Worm (Caenorhabditis elegans) whole organism, mixed stage, embryonic: ENCODE measurements around the gene nspd-2.

ENCODE experiments used
- M03D4.4 ChIP-seq: sonication (generic microtip); optimal IDR thresholded peaks from 2 replicates; lab custom pipeline; 2017; ENCODE audit warnings: mild to moderate bottlenecking, missing genetic modification characterization, missing compliant biosample characterization
- bed-3 ChIP-seq: fragments of 200-800 bp; sonication (Bioruptor generic); optimal IDR thresholded peaks from 3 replicates; lab custom pipeline; 2018; ENCODE audit warnings: mild to moderate bottlenecking, missing genetic modification characterization, moderate library complexity, missing compliant biosample characterization
- blmp-1 ChIP-seq: fragments of 150-350 bp; optimal IDR thresholded peaks from 2 replicates; lab custom pipeline; 2014; ENCODE audit warnings: missing biosample characterization, missing genetic modification characterization
- ceh-39 ChIP-seq: fragments of 150-350 bp; optimal IDR thresholded peaks from 2 replicates; lab custom pipeline; 2014; ENCODE audit warnings: missing biosample characterization, missing genetic modification characterization
- ceh-43 ChIP-seq: fragments of 200-800 bp; sonication (Bioruptor generic); optimal IDR thresholded peaks from 2 replicates; lab custom pipeline; 2018; ENCODE audit warnings: mild to moderate bottlenecking, missing genetic modification characterization, moderate library complexity, missing compliant biosample characterization
- ceh-83 ChIP-seq: fragments of 200-800 bp; sonication (Bioruptor generic); optimal IDR thresholded peaks from 2 replicates; lab custom pipeline; 2018; ENCODE audit warnings: mild to moderate bottlenecking, missing genetic modification characterization, missing compliant biosample characterization
- cnd-1 ChIP-seq: fragments of 200-800 bp; sonication (Bioruptor generic); optimal IDR thresholded peaks from 2 replicates; lab custom pipeline; 2018; ENCODE audit warnings: mild to moderate bottlenecking, missing genetic modification characterization, missing compliant biosample characterization
- elt-1 ChIP-seq: sonication (generic microtip); optimal IDR thresholded peaks from 2 replicates; lab custom pipeline; 2017; ENCODE audit warnings: missing genetic modification characterization, mild to moderate bottlenecking, missing compliant biosample characterization, antibody characterized with exemption, moderate library complexity, borderline replicate concordance; ENCODE audit not compliant: insufficient read depth
- elt-3 ChIP-seq: fragments of 150-350 bp; optimal IDR thresholded peaks from 2 replicates; lab custom pipeline; 2014; ENCODE audit warnings: missing biosample characterization, missing genetic modification characterization
- flh-1 ChIP-seq: fragments of 200-800 bp; sonication (Bioruptor generic); optimal IDR thresholded peaks from 2 replicates; lab custom pipeline; 2018; ENCODE audit warnings: mild to moderate bottlenecking, missing genetic modification characterization, moderate library complexity, missing compliant biosample characterization
- ham-2 ChIP-seq: fragments of 200-800 bp; sonication (Bioruptor generic); optimal IDR thresholded peaks from 2 replicates; lab custom pipeline; 2018; ENCODE audit warnings: mild to moderate bottlenecking, missing genetic modification characterization, missing compliant biosample characterization
- hlh-1 ChIP-seq: fragments of 150-350 bp; optimal IDR thresholded peaks from 2 replicates; lab custom pipeline; 2014; ENCODE audit warnings: missing biosample characterization, missing genetic modification reagents, missing genetic modification characterization
- lin-32 ChIP-seq: fragments of 200-800 bp; sonication (Bioruptor generic); optimal IDR thresholded peaks from 2 replicates; lab custom pipeline; 2018; ENCODE audit warnings: mild to moderate bottlenecking, missing genetic modification characterization, missing compliant biosample characterization
- lsy-2 ChIP-seq: fragments of 150-350 bp; optimal IDR thresholded peaks from 2 replicates; lab custom pipeline; 2014; ENCODE audit warnings: missing biosample characterization, missing genetic modification characterization
- mab-5 ChIP-seq: fragments of 150-350 bp; optimal IDR thresholded peaks from 2 replicates; lab custom pipeline; 2014; ENCODE audit warnings: missing biosample characterization, missing genetic modification characterization
- mep-1 ChIP-seq: fragments of 150-350 bp; optimal IDR thresholded peaks from 2 replicates; lab custom pipeline; 2017; ENCODE audit warnings: missing biosample characterization, missing genetic modification reagents, missing genetic modification characterization, inconsistent platforms
- mls-2 ChIP-seq: sonication (generic microtip); optimal IDR thresholded peaks from 2 replicates; lab custom pipeline; 2016; ENCODE audit warnings: mild to moderate bottlenecking, missing genetic modification characterization, moderate library complexity, missing compliant biosample characterization
- nhr-12 ChIP-seq: fragments of 150-350 bp; optimal IDR thresholded peaks from 2 replicates; lab custom pipeline; 2014; ENCODE audit warnings: missing biosample characterization, missing genetic modification characterization
- nhr-2 ChIP-seq: fragments of 150-350 bp; optimal IDR thresholded peaks from 2 replicates; lab custom pipeline; 2014; ENCODE audit warnings: missing biosample characterization, missing genetic modification characterization
- nhr-237 ChIP-seq: fragments of 150-350 bp; optimal IDR thresholded peaks from 2 replicates; lab custom pipeline; 2014; ENCODE audit warnings: missing biosample characterization, missing genetic modification characterization
- nhr-28 ChIP-seq: fragments of 150-350 bp; optimal IDR thresholded peaks from 2 replicates; lab custom pipeline; 2014; ENCODE audit warnings: missing biosample characterization, missing genetic modification characterization
- pha-4 ChIP-seq: fragments of 150-350 bp; optimal IDR thresholded peaks from 2 replicates; lab custom pipeline; 2018; ENCODE audit warnings: missing biosample characterization, missing genetic modification reagents, missing genetic modification characterization
- sem-2 ChIP-seq: fragments of 200-800 bp; sonication (Bioruptor generic); optimal IDR thresholded peaks from 2 replicates; lab custom pipeline; 2018; ENCODE audit warnings: mild to moderate bottlenecking, missing genetic modification characterization, missing compliant biosample characterization
- snpc-4 ChIP-seq: fragments of 150-350 bp; optimal IDR thresholded peaks from 2 replicates; lab custom pipeline; 2014; ENCODE audit warnings: missing biosample characterization, missing genetic modification characterization
- sptf-1 ChIP-seq: sonication (generic microtip); optimal IDR thresholded peaks from 2 replicates; lab custom pipeline; 2017; ENCODE audit warnings: mild to moderate bottlenecking, missing genetic modification characterization, moderate library complexity, missing compliant biosample characterization
- unc-120 ChIP-seq: sonication (generic microtip); optimal IDR thresholded peaks from 2 replicates; lab custom pipeline; 2017; ENCODE audit warnings: missing genetic modification characterization, missing compliant biosample characterization; ENCODE audit not compliant: poor library complexity, severe bottlenecking
- unc-62 ChIP-seq: fragments of 150-350 bp; optimal IDR thresholded peaks from 2 replicates; lab custom pipeline; 2014; ENCODE audit warnings: missing biosample characterization, missing genetic modification reagents, missing genetic modification characterization
- zip-8 ChIP-seq: fragments of 150-350 bp; optimal IDR thresholded peaks from 2 replicates; lab custom pipeline; 2014; ENCODE audit warnings: missing biosample characterization, missing genetic modification characterization
- ztf-11 ChIP-seq: fragments of 150-350 bp; optimal IDR thresholded peaks from 2 replicates; lab custom pipeline; 2014; ENCODE audit warnings: missing biosample characterization, missing genetic modification characterization

Gene nspd-2

ce11 chrIV:9842071-9842470 lies 1.8 kb upstream of the nspd-2 start, which contains the start of gene K07F5.17:
TSS of gene K07F5.17 (plus strand) at chrIV:9842371.
- TF ChIP-seq mls-2 (tag; lab: Kevin White, UChicago) (no peak), hlh-1 (tag; lab: Kevin White, UChicago) (no peak), nhr-2 (no peak), pha-4 (tag; lab: Kevin White, UChicago) (no peak), sptf-1 (tag; lab: Kevin White, UChicago) (no peak), ceh-39 (tag; lab: Kevin White, UChicago) (no peak), unc-120 (tag; lab: Kevin White, UChicago) (no peak), mep-1 (no peak), zip-8 (tag; lab: Kevin White, UChicago) (no peak), nhr-237 (no peak), elt-1 (no peak)

ce11 chrIV:9846574-9846973 lies 2.7 kb downstream of the nspd-2 start, which contains the start of gene K07F5.6:
TSS of gene K07F5.6 (minus strand) at chrIV:9846674.
- no peak for TF ChIP-seq hlh-1 (tag; lab: Kevin White, UChicago)
- TF ChIP-seq unc-62 (GFP tag; lab: Kevin White, UChicago), result no peak
- TF ChIP-seq unc-120 (tag; lab: Kevin White, UChicago), result no peak
- no peak for TF ChIP-seq M03D4.4 (tag; lab: Kevin White, UChicago)
- no peak for TF ChIP-seq sem-2 (GFP tag; lab: Kevin White, UChicago)
- no peak for TF ChIP-seq nhr-237
- no peak for TF ChIP-seq snpc-4 (tag; lab: Kevin White, UChicago)
- no peak for TF ChIP-seq ceh-43
- no peak for TF ChIP-seq mab-5
- TF ChIP-seq mls-2 (tag; lab: Kevin White, UChicago), result no peak
- no peak for TF ChIP-seq ham-2 (GFP tag; lab: Kevin White, UChicago)
- TF ChIP-seq ceh-83 (GFP tag; lab: Kevin White, UChicago), result no peak
- TF ChIP-seq flh-1, result no peak
- TF ChIP-seq ztf-11 (tag; lab: Kevin White, UChicago), result no peak
- TF ChIP-seq lin-32 (GFP tag; lab: Kevin White, UChicago), result no peak
- no peak for TF ChIP-seq lsy-2

- TF ChIP-seq lsy-2 (no peak), sptf-1 (tag; lab: Kevin White, UChicago) (no peak), ztf-11 (tag; lab: Kevin White, UChicago) (no peak), mep-1 (no peak), blmp-1 (tag; lab: Kevin White, UChicago) (no peak), ceh-39 (tag; lab: Kevin White, UChicago) (no peak), ceh-43 (no peak), nhr-28 (no peak), lin-32 (GFP tag; lab: Kevin White, UChicago) (no peak)
These were observed 4.2 kb downstream of the nspd-2 start, which contains the start of gene K07F5.7 for ce11 chrIV:9848075-9848474. TSS of gene K07F5.7 (minus strand) at chrIV:9848175.

- no peak for TF ChIP-seq ceh-43
- no peak for TF ChIP-seq cnd-1 (tag; lab: Kevin White, UChicago)
- TF ChIP-seq M03D4.4 (tag; lab: Kevin White, UChicago), result no peak
- no peak for TF ChIP-seq zip-8 (tag; lab: Kevin White, UChicago)
These were observed 5.8 kb downstream of the nspd-2 start, which contains the start of gene K07F5.8 for ce11 chrIV:9849624-9850023. TSS of gene K07F5.8 (minus strand) at chrIV:9849724.

ce11 chrIV:9850931-9851330 lies 7.1 kb downstream of the nspd-2 start, which contains the start of gene ssp-10:
TSS of gene ssp-10 (minus strand) at chrIV:9851031.
- TF ChIP-seq cnd-1 (tag; lab: Kevin White, UChicago) (no peak), M03D4.4 (tag; lab: Kevin White, UChicago) (no peak), ceh-43 (no peak), bed-3 (GFP tag; lab: Kevin White, UChicago) (no peak), mep-1 (no peak), ztf-11 (tag; lab: Kevin White, UChicago) (no peak), zip-8 (tag; lab: Kevin White, UChicago) (no peak), snpc-4 (tag; lab: Kevin White, UChicago) (no peak), nhr-12 (tag; lab: Kevin White, UChicago) (no peak), unc-62 (GFP tag; lab: Kevin White, UChicago) (no peak), nhr-28 (no peak), ceh-83 (GFP tag; lab: Kevin White, UChicago) (no peak), pha-4 (tag; lab: Kevin White, UChicago) (no peak), elt-3 (no peak), sem-2 (GFP tag; lab: Kevin White, UChicago) (no peak)
